Worm (Caenorhabditis elegans) whole organism, L3 larva: Measurements from ENCODE around the gene C16D9.5.

ENCODE experiments used
- R02D3.7 ChIP-seq: fragments of 150-350 bp; optimal IDR thresholded peaks from 2 replicates; lab custom pipeline; 2014; ENCODE audit warnings: missing biosample characterization, missing genetic modification characterization
- fkh-10 ChIP-seq: sonication (generic microtip); optimal IDR thresholded peaks from 2 replicates; lab custom pipeline; 2017; ENCODE audit warnings: missing biosample characterization, missing genetic modification reagents, missing genetic modification characterization
- lin-15B ChIP-seq: fragments of 150-350 bp; optimal IDR thresholded peaks from 2 replicates; lab custom pipeline; 2014; ENCODE audit warnings: missing biosample characterization, missing genetic modification characterization
- lin-39 ChIP-seq: fragments of 150-350 bp; optimal IDR thresholded peaks from 2 replicates; lab custom pipeline; 2018; ENCODE audit warnings: missing biosample characterization, missing genetic modification reagents, missing genetic modification characterization
- nhr-23 ChIP-seq: fragments of 150-350 bp; optimal IDR thresholded peaks from 2 replicates; lab custom pipeline; 2014; ENCODE audit warnings: missing biosample characterization, missing genetic modification reagents, missing genetic modification characterization
- nhr-237 ChIP-seq: fragments of 150-350 bp; optimal IDR thresholded peaks from 2 replicates; lab custom pipeline; 2014; ENCODE audit warnings: missing biosample characterization, missing genetic modification characterization
- nhr-77 ChIP-seq: fragments of 150-350 bp; optimal IDR thresholded peaks from 2 replicates; lab custom pipeline; 2014; ENCODE audit warnings: missing biosample characterization, missing genetic modification characterization
- unc-39 ChIP-seq: sonication (generic microtip); optimal IDR thresholded peaks from 4 replicates; lab custom pipeline; 2017; ENCODE audit warnings: missing biosample characterization, missing genetic modification characterization
- zag-1 ChIP-seq: fragments of 150-350 bp; optimal IDR thresholded peaks from 2 replicates; lab custom pipeline; 2014; ENCODE audit warnings: missing biosample characterization, missing genetic modification characterization

DNA sequence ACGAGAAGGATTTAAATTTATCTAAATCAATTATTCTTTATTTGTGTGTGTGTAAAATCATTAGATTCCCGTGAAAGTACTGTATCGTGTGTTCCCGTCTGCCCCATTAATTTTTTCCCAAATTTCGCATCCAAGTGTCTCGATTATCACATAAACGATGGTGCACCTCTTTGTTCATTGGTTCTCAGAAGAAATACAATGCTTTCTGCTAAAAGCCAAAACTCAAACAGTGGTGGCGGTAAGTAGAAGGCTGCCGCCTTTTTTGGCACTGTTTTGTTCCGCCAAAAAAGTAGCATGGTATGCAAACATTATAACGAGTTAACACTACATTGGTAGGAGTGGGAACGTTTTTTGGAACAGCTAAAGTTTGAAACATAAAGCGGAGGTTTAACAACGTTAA lies 21.9 kb downstream of the C16D9.5 start:
- no peak for TF ChIP-seq nhr-237 (tag; lab: Kevin White, UChicago)
- TF ChIP-seq nhr-23 (tag; lab: Kevin White, UChicago): no peak
- TF ChIP-seq lin-15B (tag; lab: Kevin White, UChicago): no peak
- TF ChIP-seq nhr-77 (tag; lab: Kevin White, UChicago): no peak
- TF ChIP-seq zag-1 (tag; lab: Kevin White, UChicago): no peak
- TF ChIP-seq unc-39: no peak
- TF ChIP-seq fkh-10 (GFP tag; lab: Kevin White, UChicago): no peak
- TF ChIP-seq lin-39 (tag; lab: Kevin White, UChicago): no peak
- no peak for TF ChIP-seq R02D3.7 (tag; lab: Kevin White, UChicago)
